Worm (Caenorhabditis elegans) whole organism, mixed stage, embryonic: ENCODE data around the gene F26G1.9.

ENCODE experiments used
- M03D4.4 ChIP-seq: sonication (generic microtip); optimal IDR thresholded peaks from 2 replicates; lab custom pipeline; 2017; ENCODE audit warnings: mild to moderate bottlenecking, missing genetic modification characterization, missing compliant biosample characterization
- bed-3 ChIP-seq: fragments of 200-800 bp; sonication (Bioruptor generic); optimal IDR thresholded peaks from 3 replicates; lab custom pipeline; 2018; ENCODE audit warnings: mild to moderate bottlenecking, missing genetic modification characterization, moderate library complexity, missing compliant biosample characterization
- blmp-1 ChIP-seq: fragments of 150-350 bp; optimal IDR thresholded peaks from 2 replicates; lab custom pipeline; 2014; ENCODE audit warnings: missing biosample characterization, missing genetic modification characterization
- ceh-39 ChIP-seq: fragments of 150-350 bp; optimal IDR thresholded peaks from 2 replicates; lab custom pipeline; 2014; ENCODE audit warnings: missing biosample characterization, missing genetic modification characterization
- ceh-83 ChIP-seq: fragments of 200-800 bp; sonication (Bioruptor generic); optimal IDR thresholded peaks from 2 replicates; lab custom pipeline; 2018; ENCODE audit warnings: mild to moderate bottlenecking, missing genetic modification characterization, missing compliant biosample characterization
- ces-1 ChIP-seq: fragments of 150-350 bp; optimal IDR thresholded peaks from 2 replicates; lab custom pipeline; 2014; ENCODE audit warnings: missing biosample characterization, missing genetic modification reagents, missing genetic modification characterization
- drap-1 ChIP-seq: fragments of 200-800 bp; sonication (Bioruptor generic); optimal IDR thresholded peaks from 3 replicates; lab custom pipeline; 2018; ENCODE audit warnings: mild to moderate bottlenecking, missing genetic modification characterization, missing compliant biosample characterization
- elt-1 ChIP-seq: sonication (generic microtip); optimal IDR thresholded peaks from 2 replicates; lab custom pipeline; 2017; ENCODE audit warnings: missing genetic modification characterization, mild to moderate bottlenecking, missing compliant biosample characterization, antibody characterized with exemption, moderate library complexity, borderline replicate concordance; ENCODE audit not compliant: insufficient read depth
- ham-2 ChIP-seq: fragments of 200-800 bp; sonication (Bioruptor generic); optimal IDR thresholded peaks from 2 replicates; lab custom pipeline; 2018; ENCODE audit warnings: mild to moderate bottlenecking, missing genetic modification characterization, missing compliant biosample characterization
- hlh-1 ChIP-seq: fragments of 150-350 bp; optimal IDR thresholded peaks from 2 replicates; lab custom pipeline; 2014; ENCODE audit warnings: missing biosample characterization, missing genetic modification reagents, missing genetic modification characterization
- lin-13 ChIP-seq: fragments of 150-350 bp; optimal IDR thresholded peaks from 2 replicates; lab custom pipeline; 2014; ENCODE audit warnings: missing biosample characterization, missing genetic modification characterization
- lin-32 ChIP-seq: fragments of 200-800 bp; sonication (Bioruptor generic); optimal IDR thresholded peaks from 2 replicates; lab custom pipeline; 2018; ENCODE audit warnings: mild to moderate bottlenecking, missing genetic modification characterization, missing compliant biosample characterization
- lsy-2 ChIP-seq: fragments of 150-350 bp; optimal IDR thresholded peaks from 2 replicates; lab custom pipeline; 2014; ENCODE audit warnings: missing biosample characterization, missing genetic modification characterization
- mab-5 ChIP-seq: fragments of 150-350 bp; optimal IDR thresholded peaks from 2 replicates; lab custom pipeline; 2014; ENCODE audit warnings: missing biosample characterization, missing genetic modification characterization
- mep-1 ChIP-seq: fragments of 150-350 bp; optimal IDR thresholded peaks from 2 replicates; lab custom pipeline; 2017; ENCODE audit warnings: missing biosample characterization, missing genetic modification reagents, missing genetic modification characterization, inconsistent platforms
- mls-2 ChIP-seq: sonication (generic microtip); optimal IDR thresholded peaks from 2 replicates; lab custom pipeline; 2016; ENCODE audit warnings: mild to moderate bottlenecking, missing genetic modification characterization, moderate library complexity, missing compliant biosample characterization
- nhr-12 ChIP-seq: fragments of 150-350 bp; optimal IDR thresholded peaks from 2 replicates; lab custom pipeline; 2014; ENCODE audit warnings: missing biosample characterization, missing genetic modification characterization
- nhr-2 ChIP-seq: fragments of 150-350 bp; optimal IDR thresholded peaks from 2 replicates; lab custom pipeline; 2014; ENCODE audit warnings: missing biosample characterization, missing genetic modification characterization
- nhr-237 ChIP-seq: fragments of 150-350 bp; optimal IDR thresholded peaks from 2 replicates; lab custom pipeline; 2014; ENCODE audit warnings: missing biosample characterization, missing genetic modification characterization
- nhr-28 ChIP-seq: fragments of 150-350 bp; optimal IDR thresholded peaks from 2 replicates; lab custom pipeline; 2014; ENCODE audit warnings: missing biosample characterization, missing genetic modification characterization
- pha-4 ChIP-seq: fragments of 150-350 bp; optimal IDR thresholded peaks from 2 replicates; lab custom pipeline; 2018; ENCODE audit warnings: missing biosample characterization, missing genetic modification reagents, missing genetic modification characterization
- sem-2 ChIP-seq: fragments of 200-800 bp; sonication (Bioruptor generic); optimal IDR thresholded peaks from 2 replicates; lab custom pipeline; 2018; ENCODE audit warnings: mild to moderate bottlenecking, missing genetic modification characterization, missing compliant biosample characterization
- snpc-4 ChIP-seq: fragments of 150-350 bp; optimal IDR thresholded peaks from 2 replicates; lab custom pipeline; 2014; ENCODE audit warnings: missing biosample characterization, missing genetic modification characterization
- sptf-1 ChIP-seq: sonication (generic microtip); optimal IDR thresholded peaks from 2 replicates; lab custom pipeline; 2017; ENCODE audit warnings: mild to moderate bottlenecking, missing genetic modification characterization, moderate library complexity, missing compliant biosample characterization
- tbx-8 ChIP-seq: fragments of 200-800 bp; sonication (Bioruptor generic); optimal IDR thresholded peaks from 2 replicates; lab custom pipeline; 2018; ENCODE audit warnings: mild to moderate bottlenecking, missing genetic modification characterization, moderate library complexity, missing compliant biosample characterization
- unc-120 ChIP-seq: sonication (generic microtip); optimal IDR thresholded peaks from 2 replicates; lab custom pipeline; 2017; ENCODE audit warnings: missing genetic modification characterization, missing compliant biosample characterization; ENCODE audit not compliant: poor library complexity, severe bottlenecking
- unc-39 ChIP-seq: fragments of 150-350 bp; optimal IDR thresholded peaks from 2 replicates; lab custom pipeline; 2014; ENCODE audit warnings: missing biosample characterization, missing genetic modification characterization
- unc-62 ChIP-seq: fragments of 150-350 bp; optimal IDR thresholded peaks from 2 replicates; lab custom pipeline; 2014; ENCODE audit warnings: missing biosample characterization, missing genetic modification reagents, missing genetic modification characterization
- zip-8 ChIP-seq: fragments of 150-350 bp; optimal IDR thresholded peaks from 2 replicates; lab custom pipeline; 2014; ENCODE audit warnings: missing biosample characterization, missing genetic modification characterization

Gene F26G1.9

DNA sequence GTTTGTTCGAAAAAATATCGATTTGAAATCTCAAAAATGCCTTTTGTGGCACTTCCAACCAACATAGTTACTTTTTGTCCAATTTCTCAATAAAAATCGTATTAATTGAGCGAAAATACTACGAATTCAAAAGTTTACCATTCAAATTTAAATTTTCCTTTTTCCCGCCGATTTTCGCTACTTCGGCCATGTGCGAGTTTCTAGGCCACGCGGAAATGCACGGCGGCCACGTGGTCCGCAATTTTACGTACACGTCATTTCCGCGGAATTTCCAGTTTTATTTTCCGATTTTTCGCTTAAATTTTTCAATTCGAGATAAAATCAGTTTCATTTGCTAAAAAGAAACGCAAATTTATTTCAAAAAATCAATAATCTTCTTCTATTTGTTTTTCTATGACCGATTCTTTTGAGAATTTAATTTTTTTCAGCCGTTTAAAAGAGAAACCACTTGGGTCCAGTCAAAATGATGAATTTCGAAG is 33.8 kb downstream of the F26G1.9 start, which contains the start of gene eas-1:
Gene eas-1, plus strand, starts transcription at position 429 of the 479 bp plus-strand sequence.
- TF ChIP-seq nhr-12 (tag; lab: Kevin White, UChicago) (no peak), pha-4 (tag; lab: Kevin White, UChicago) (peak; percentile 46), elt-1 (tag; lab: Kevin White, UChicago) (no peak), unc-62 (no peak), blmp-1 (tag; lab: Kevin White, UChicago) (no peak), lin-13 (peak; percentile 38), drap-1 (peak; percentile 18), zip-8 (no peak), mep-1 (tag; lab: Kevin White, UChicago) (peak; percentile 68), M03D4.4 (tag; lab: Kevin White, UChicago) (no peak), unc-39 (no peak), nhr-237 (tag; lab: Kevin White, UChicago) (peak; percentile 45), lin-32 (peak; percentile 25), snpc-4 (tag; lab: Kevin White, UChicago) (no peak), lsy-2 (tag; lab: Kevin White, UChicago) (peak; percentile 64), bed-3 (no peak), hlh-1 (tag; lab: Kevin White, UChicago) (no peak), nhr-28 (tag; lab: Kevin White, UChicago) (no peak), mls-2 (tag; lab: Kevin White, UChicago) (peak; percentile 31), sptf-1 (tag; lab: Kevin White, UChicago) (peak; percentile 43), ham-2 (GFP tag; lab: Kevin White, UChicago) (no peak), sem-2 (GFP tag; lab: Kevin White, UChicago) (no peak), nhr-2 (tag; lab: Kevin White, UChicago) (no peak), ces-1 (GFP tag; lab: Kevin White, UChicago) (peak; percentile 12), tbx-8 (no peak)

DNA sequence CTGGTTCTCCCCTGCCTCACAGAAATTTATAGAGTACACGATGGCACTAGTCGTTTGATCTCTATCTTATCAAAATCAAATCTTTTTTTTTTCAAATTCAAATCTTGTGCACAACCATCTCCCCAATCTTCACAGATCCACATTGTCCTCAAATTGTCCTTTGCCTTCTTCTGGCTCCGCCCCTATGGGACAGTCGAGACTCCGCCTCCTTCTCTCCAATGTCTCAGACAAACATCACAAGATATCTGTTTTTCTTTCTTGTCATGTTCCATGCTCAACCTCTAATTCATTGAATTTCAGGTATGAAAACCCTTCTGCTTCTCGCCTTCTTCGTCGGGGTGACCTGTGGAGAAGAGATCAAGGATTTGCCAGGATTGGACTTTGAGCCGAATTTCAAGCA is 36.4 kb downstream of the F26G1.9 start, which contains the start of gene ctsa-1.1:
Gene ctsa-1.1, plus strand, starts transcription at position 301 of the 400 bp plus-strand sequence.
- no peak for TF ChIP-seq blmp-1 (tag; lab: Kevin White, UChicago)
- no peak for TF ChIP-seq ces-1 (GFP tag; lab: Kevin White, UChicago)
- TF ChIP-seq drap-1: no peak
- no peak for TF ChIP-seq bed-3

ce11 chrII:4736585-4736984 is 37.2 kb downstream of the F26G1.9 start:
- TF ChIP-seq ceh-39 (tag; lab: Kevin White, UChicago) (no peak), unc-120 (tag; lab: Kevin White, UChicago) (no peak), zip-8 (no peak), unc-62 (peak; percentile 2), mab-5 (tag; lab: Kevin White, UChicago) (peak; percentile 12), mep-1 (tag; lab: Kevin White, UChicago) (no peak)

DNA sequence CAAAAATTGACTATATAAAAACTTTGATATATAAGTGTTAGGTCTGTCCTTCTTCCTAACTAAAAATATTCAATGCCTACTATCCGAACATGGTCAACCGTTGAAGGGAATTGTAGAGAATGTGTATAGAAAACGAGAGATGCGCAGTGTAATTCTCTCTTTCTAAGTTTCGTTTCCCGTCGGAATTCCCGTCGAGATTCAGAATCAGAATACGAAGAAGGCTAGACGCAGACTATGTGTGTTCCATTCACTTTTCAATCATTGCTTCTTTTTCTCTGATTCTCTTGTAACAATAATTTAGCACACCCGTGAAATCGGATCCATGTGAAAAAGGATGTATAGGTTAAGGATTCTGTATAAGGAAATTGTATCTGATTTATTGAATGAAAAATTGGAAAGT is 39.3 kb downstream of the F26G1.9 start:
- TF ChIP-seq ham-2 (GFP tag; lab: Kevin White, UChicago) (no peak), unc-39 (no peak), nhr-28 (tag; lab: Kevin White, UChicago) (no peak), drap-1 (no peak), blmp-1 (tag; lab: Kevin White, UChicago) (peak; percentile 84), tbx-8 (no peak)

ce11 chrII:4733848-4734247 is 39.9 kb downstream of the F26G1.9 start, which contains the start of gene F41C3.11:
TSS of gene F41C3.11 (minus strand) at chrII:4733948.
- TF ChIP-seq mep-1 (tag; lab: Kevin White, UChicago): no peak
- TF ChIP-seq nhr-12 (tag; lab: Kevin White, UChicago): no peak
- no peak for TF ChIP-seq lsy-2 (tag; lab: Kevin White, UChicago)
- no peak for TF ChIP-seq ceh-83 (GFP tag; lab: Kevin White, UChicago)

DNA sequence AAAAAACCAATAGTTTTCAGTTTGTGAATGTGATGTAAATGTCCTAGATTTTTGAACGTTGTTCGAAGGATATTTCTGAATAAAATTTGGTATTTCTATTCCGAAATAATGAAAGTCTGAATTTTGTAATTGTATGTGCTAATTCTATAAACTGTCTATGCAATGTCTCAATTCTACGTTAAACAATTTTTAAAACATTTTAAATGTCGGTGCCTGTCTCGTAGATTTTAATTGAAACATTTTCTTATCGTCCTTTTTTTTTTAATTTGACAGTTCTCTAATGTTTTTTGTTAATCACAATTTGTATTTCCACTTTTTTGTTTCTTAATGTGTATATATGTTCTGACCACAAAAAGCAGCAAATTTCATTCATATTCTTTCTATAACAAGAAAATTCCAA is 44.1 kb downstream of the F26G1.9 start, which contains the start of gene F41C3.7:
Gene F41C3.7, plus strand, starts transcription at position 301 of the 400 bp plus-strand sequence.
- TF ChIP-seq nhr-12 (tag; lab: Kevin White, UChicago) (no peak), zip-8 (no peak), elt-1 (tag; lab: Kevin White, UChicago) (no peak), hlh-1 (tag; lab: Kevin White, UChicago) (no peak), unc-120 (tag; lab: Kevin White, UChicago) (no peak), unc-62 (no peak), unc-39 (no peak)
